Worm (Caenorhabditis elegans) whole organism, L1 larva: Measurements from ENCODE around the gene T26E4.4.

Experiments
- C04F5.9 ChIP-seq: sonication (generic microtip); optimal IDR thresholded peaks from 2 replicates; lab custom pipeline; 2016; ENCODE audit warnings: missing genetic modification characterization, missing compliant biosample characterization
- C34B4.2 ChIP-seq: sonication (generic microtip); optimal IDR thresholded peaks from 2 replicates; lab custom pipeline; 2017; ENCODE audit warnings: mild to moderate bottlenecking, missing genetic modification characterization, missing compliant biosample characterization
- Y116A8C.19 ChIP-seq: sonication (generic microtip); optimal IDR thresholded peaks from 2 replicates; lab custom pipeline; 2016; ENCODE audit warnings: missing compliant biosample characterization, missing genetic modification characterization, borderline replicate concordance
- alr-1 ChIP-seq: fragments of 200-800 bp; sonication (Bioruptor generic); optimal IDR thresholded peaks from 2 replicates; lab custom pipeline; 2018; ENCODE audit warnings: borderline replicate concordance, mild to moderate bottlenecking, missing genetic modification characterization, missing compliant biosample characterization
- aly-2 ChIP-seq: fragments of 150-350 bp; optimal IDR thresholded peaks from 2 replicates; lab custom pipeline; 2014; ENCODE audit warnings: missing biosample characterization, missing genetic modification characterization
- blmp-1 ChIP-seq: fragments of 150-350 bp; optimal IDR thresholded peaks from 2 replicates; lab custom pipeline; 2014; ENCODE audit warnings: missing biosample characterization, missing genetic modification characterization
- ceh-8 ChIP-seq: fragments of 200-800 bp; sonication (Bioruptor generic); optimal IDR thresholded peaks from 2 replicates; lab custom pipeline; 2018; ENCODE audit warnings: mild to moderate bottlenecking, missing genetic modification characterization, moderate library complexity, missing compliant biosample characterization
- ceh-82 ChIP-seq, 3 experiments: fragments of 150-350 bp in 1 of 3; sonication (generic microtip) in 2 of 3; optimal IDR thresholded peaks; 2 replicates each; lab custom pipeline; 2014 to 2017; ENCODE audit warnings: missing biosample characterization in 3 of 3, missing genetic modification characterization in 3 of 3
- ceh-88 ChIP-seq: fragments of 200-800 bp; sonication (Bioruptor generic); IDR thresholded peaks from 2 replicates; pipeline ENCODE4 v1.3.6; 2022; ENCODE audit warnings: missing genetic modification characterization, missing compliant biosample characterization
- ces-1 ChIP-seq: fragments of 150-350 bp; optimal IDR thresholded peaks from 2 replicates; lab custom pipeline; 2014; ENCODE audit warnings: missing biosample characterization, missing genetic modification reagents, missing genetic modification characterization
- dpl-1 ChIP-seq, 3 experiments: fragments of 150-350 bp in 2 of 3; sonication (generic microtip) in 1 of 3; optimal IDR thresholded peaks; 2 replicates each; lab custom pipeline; 2014 to 2017; ENCODE audit warnings: missing biosample characterization in 3 of 3, missing genetic modification characterization in 3 of 3, missing genetic modification reagents in 3 of 3
- dsc-1 ChIP-seq: sonication (generic microtip); optimal IDR thresholded peaks from 2 replicates; lab custom pipeline; 2016; ENCODE audit warnings: mild to moderate bottlenecking, missing genetic modification characterization, missing compliant biosample characterization
- efl-3 ChIP-seq: fragments of 200-800 bp; sonication (Bioruptor generic); optimal IDR thresholded peaks from 2 replicates; lab custom pipeline; 2018; ENCODE audit warnings: mild to moderate bottlenecking, missing genetic modification characterization, missing compliant biosample characterization
- egl-13 ChIP-seq: sonication (generic microtip); optimal IDR thresholded peaks from 2 replicates; lab custom pipeline; 2016; ENCODE audit warnings: missing genotype, missing genetic modification reagents, missing genetic modification characterization, missing compliant biosample characterization
- egl-27 ChIP-seq, 2 experiments: fragments of 150-350 bp in 1 of 2; sonication (generic microtip); optimal IDR thresholded peaks; 3 replicates each; lab custom pipeline; 2017 to 2018; ENCODE audit warnings: missing biosample characterization in 2 of 2, missing genetic modification characterization in 2 of 2, missing genetic modification reagents in 2 of 2
- elt-2 ChIP-seq: sonication (generic microtip); optimal IDR thresholded peaks from 2 replicates; lab custom pipeline; 2016; ENCODE audit warnings: missing genetic modification characterization, mild to moderate bottlenecking, inconsistent platforms, missing compliant biosample characterization, missing genetic modification reagents
- ets-5 ChIP-seq: fragments of 200-800 bp; sonication (Bioruptor generic); IDR thresholded peaks from 2 replicates; pipeline ENCODE4 v1.3.6; 2022; ENCODE audit warnings: missing genetic modification characterization, missing compliant biosample characterization
- fkh-10 ChIP-seq: sonication (generic microtip); optimal IDR thresholded peaks from 2 replicates; lab custom pipeline; 2017; ENCODE audit warnings: missing biosample characterization, missing genetic modification reagents, missing genetic modification characterization
- hlh-4 ChIP-seq: sonication (generic microtip); optimal IDR thresholded peaks from 2 replicates; lab custom pipeline; 2016; ENCODE audit warnings: mild to moderate bottlenecking, missing genetic modification characterization, missing compliant biosample characterization
- irx-1 ChIP-seq: sonication (generic microtip); optimal IDR thresholded peaks from 2 replicates; lab custom pipeline; 2016; ENCODE audit warnings: missing genetic modification characterization, missing compliant biosample characterization
- isw-1 ChIP-seq: fragments of 200-800 bp; sonication (Bioruptor generic); IDR thresholded peaks from 2 replicates; pipeline ENCODE4 v1.3.6; 2022; ENCODE audit warnings: missing genetic modification characterization, missing compliant biosample characterization
- jun-1 ChIP-seq: fragments of 150-350 bp; optimal IDR thresholded peaks from 2 replicates; lab custom pipeline; 2014; ENCODE audit warnings: missing biosample characterization, missing genetic modification reagents, missing genetic modification characterization
- lin-13 ChIP-seq: fragments of 150-350 bp; optimal IDR thresholded peaks from 2 replicates; lab custom pipeline; 2014; ENCODE audit warnings: missing biosample characterization, missing genetic modification reagents, missing genetic modification characterization
- lin-14 ChIP-seq: fragments of 200-800 bp; sonication (Bioruptor generic); optimal IDR thresholded peaks from 2 replicates; lab custom pipeline; 2018; ENCODE audit warnings: mild to moderate bottlenecking, missing genetic modification characterization, moderate library complexity, missing compliant biosample characterization
- lin-35 ChIP-seq, 2 experiments: fragments of 150-350 bp; optimal IDR thresholded peaks; 2 replicates each; lab custom pipeline; 2014; ENCODE audit warnings: missing biosample characterization in 2 of 2, missing genetic modification characterization in 2 of 2, missing genetic modification reagents in 2 of 2
- lin-39 ChIP-seq: fragments of 150-350 bp; optimal IDR thresholded peaks from 2 replicates; lab custom pipeline; 2014; ENCODE audit warnings: missing biosample characterization, missing genetic modification reagents, missing genetic modification characterization
- lsy-2 ChIP-seq, 2 experiments: fragments of 150-350 bp; optimal IDR thresholded peaks; 2 replicates each; lab custom pipeline; 2014; ENCODE audit warnings: missing biosample characterization in 2 of 2, missing genetic modification characterization in 2 of 2
- mab-9 ChIP-seq: fragments of 200-800 bp; sonication (Bioruptor generic); IDR thresholded peaks from 2 replicates; pipeline ENCODE4 v1.3.6; 2022; ENCODE audit warnings: missing genetic modification reagents, missing genetic modification characterization, missing compliant biosample characterization
- mef-2 ChIP-seq: fragments of 150-350 bp; optimal IDR thresholded peaks from 2 replicates; lab custom pipeline; 2014; ENCODE audit warnings: missing biosample characterization, missing genetic modification characterization
- mep-1 ChIP-seq: fragments of 150-350 bp; optimal IDR thresholded peaks from 2 replicates; lab custom pipeline; 2014; ENCODE audit warnings: missing biosample characterization, missing genetic modification characterization
- nhr-11 ChIP-seq: fragments of 150-350 bp; optimal IDR thresholded peaks from 2 replicates; lab custom pipeline; 2014; ENCODE audit warnings: missing biosample characterization, missing genetic modification characterization
- nhr-12 ChIP-seq: sonication (generic microtip); optimal IDR thresholded peaks from 2 replicates; lab custom pipeline; 2017; ENCODE audit warnings: missing biosample characterization, missing genetic modification characterization
- nhr-19 ChIP-seq: fragments of 200-800 bp; sonication (Bioruptor generic); conservative IDR thresholded peaks from 2 replicates; pipeline ENCODE4 v1.3.6; 2022; ENCODE audit warnings: missing genetic modification characterization, missing compliant biosample characterization
- nhr-28 ChIP-seq: fragments of 150-350 bp; optimal IDR thresholded peaks from 2 replicates; lab custom pipeline; 2014; ENCODE audit warnings: missing biosample characterization, missing genetic modification characterization
- nhr-71 ChIP-seq: sonication (generic microtip); optimal IDR thresholded peaks from 2 replicates; lab custom pipeline; 2016; ENCODE audit warnings: mild to moderate bottlenecking, missing genetic modification characterization, moderate library complexity, missing compliant biosample characterization
- nhr-76 ChIP-seq: sonication (generic microtip); optimal IDR thresholded peaks from 2 replicates; lab custom pipeline; 2017; ENCODE audit warnings: missing biosample characterization, missing genetic modification characterization
- nhr-85 ChIP-seq: sonication (generic microtip); peaks from one replicate; lab custom pipeline; 2016; ENCODE audit warnings: missing genetic modification characterization, inconsistent platforms, missing compliant biosample characterization
- nhr-90 ChIP-seq: sonication (generic microtip); optimal IDR thresholded peaks from 2 replicates; lab custom pipeline; 2016; ENCODE audit warnings: mild to moderate bottlenecking, missing genetic modification characterization, missing compliant biosample characterization; ENCODE audit not compliant: poor library complexity
- rnt-1 ChIP-seq: sonication (generic microtip); optimal IDR thresholded peaks from 2 replicates; lab custom pipeline; 2016; ENCODE audit warnings: mild to moderate bottlenecking, missing genetic modification characterization, moderate library complexity, missing compliant biosample characterization
- skn-1 ChIP-seq: fragments of 150-350 bp; optimal IDR thresholded peaks from 2 replicates; lab custom pipeline; 2014; ENCODE audit warnings: missing biosample characterization, missing genetic modification characterization
- sptf-1 ChIP-seq: fragments of 150-350 bp; optimal IDR thresholded peaks from 2 replicates; lab custom pipeline; 2014; ENCODE audit warnings: missing biosample characterization, missing genetic modification characterization
- tbx-2 ChIP-seq: sonication (generic microtip); optimal IDR thresholded peaks from 2 replicates; lab custom pipeline; 2016; ENCODE audit warnings: missing genetic modification characterization, missing compliant biosample characterization
- unc-130 ChIP-seq: fragments of 150-350 bp; optimal IDR thresholded peaks from 2 replicates; lab custom pipeline; 2017; ENCODE audit warnings: missing biosample characterization, missing genetic modification characterization, inconsistent platforms
- unc-86 ChIP-seq: sonication (generic microtip); optimal IDR thresholded peaks from 2 replicates; lab custom pipeline; 2016; ENCODE audit warnings: missing genetic modification characterization, missing compliant biosample characterization
- unc-98 ChIP-seq: fragments of 200-800 bp; sonication (Bioruptor generic); IDR thresholded peaks from 2 replicates; pipeline ENCODE4 v1.3.6; 2022; ENCODE audit warnings: missing genetic modification characterization, missing compliant biosample characterization
- vab-15 ChIP-seq: sonication (generic microtip); optimal IDR thresholded peaks from 2 replicates; lab custom pipeline; 2017; ENCODE audit warnings: missing genotype, mild to moderate bottlenecking, missing genetic modification characterization, missing compliant biosample characterization
- xbp-1 ChIP-seq: sonication (generic microtip); optimal IDR thresholded peaks from 2 replicates; lab custom pipeline; 2016; ENCODE audit warnings: missing genetic modification characterization, missing compliant biosample characterization
- zag-1 ChIP-seq: fragments of 150-350 bp; optimal IDR thresholded peaks from 2 replicates; lab custom pipeline; 2014; ENCODE audit warnings: missing biosample characterization, missing genetic modification characterization
- zip-4 ChIP-seq: fragments of 200-800 bp; sonication (Bioruptor generic); optimal IDR thresholded peaks from 2 replicates; lab custom pipeline; 2018; ENCODE audit warnings: mild to moderate bottlenecking, missing genetic modification characterization, moderate library complexity, missing compliant biosample characterization
- ztf-4 ChIP-seq: fragments of 150-350 bp; optimal IDR thresholded peaks from 2 replicates; lab custom pipeline; 2014; ENCODE audit warnings: missing biosample characterization, missing genetic modification characterization

The T26E4.4 gene

ce11 chrV:15767385-15767784, 24.9 kb downstream of the T26E4.4 start:
- TF ChIP-seq nhr-19 (GFP tag; lab: Robert Waterston, UW), result peak; percentile 17; the same call in 1 of the 2 replicates

- peak; percentile 75 for TF ChIP-seq fkh-10 (GFP tag; lab: Kevin White, UChicago)
- TF ChIP-seq nhr-11 (tag; lab: Kevin White, UChicago), result peak; percentile 90
- peak; percentile 96 for TF ChIP-seq nhr-71 (tag; lab: Kevin White, UChicago)
- peak; percentile 92 for TF ChIP-seq unc-86 (tag; lab: Kevin White, UChicago)
- peak; percentile 92 for TF ChIP-seq egl-13 (tag; lab: Kevin White, UChicago)
- peak; percentile 60 for TF ChIP-seq efl-3
- no peak for TF ChIP-seq hlh-4 (tag; lab: Kevin White, UChicago)
- no peak for TF ChIP-seq sptf-1 (tag; lab: Kevin White, UChicago)
- peak; percentile 98 for TF ChIP-seq mep-1
- TF ChIP-seq nhr-76 (tag; lab: Kevin White, UChicago), result no peak
- peak; percentile 97 for TF ChIP-seq rnt-1 (tag; lab: Kevin White, UChicago)
- TF ChIP-seq blmp-1 (tag; lab: Kevin White, UChicago), result peak; percentile 79
- TF ChIP-seq zip-4 (GFP tag; lab: Kevin White, UChicago), result peak; percentile 85
- no peak for TF ChIP-seq vab-15 (tag; lab: Kevin White, UChicago)
- TF ChIP-seq dpl-1 (GFP tag; optimal IDR thresholded peaks at IDR 0.05; lab: Kevin White, UChicago), result peak; percentile 99
- TF ChIP-seq lin-35 (GFP tag; optimal IDR thresholded peaks at IDR 0.05; lab: Kevin White, UChicago), result peak; percentile 99
- peak; percentile 58 for TF ChIP-seq zag-1 (tag; lab: Kevin White, UChicago)
- TF ChIP-seq unc-130 (tag; lab: Kevin White, UChicago), result peak; percentile 90
- TF ChIP-seq C04F5.9 (tag; lab: Kevin White, UChicago), result peak; percentile 66
- peak; percentile 82 for TF ChIP-seq jun-1 (tag; lab: Kevin White, UChicago)
- peak; percentile 98 for TF ChIP-seq nhr-85 (tag; lab: Kevin White, UChicago)
- TF ChIP-seq unc-98 (GFP tag; lab: Robert Waterston, UW), result no peak
- no peak for TF ChIP-seq ets-5 (GFP tag; lab: Robert Waterston, UW)
- peak; percentile 85 for TF ChIP-seq mab-9 (GFP tag; lab: Robert Waterston, UW)
- TF ChIP-seq irx-1 (tag; lab: Kevin White, UChicago), result peak; percentile 92
- TF ChIP-seq lin-14, result peak; percentile 95
- TF ChIP-seq ces-1, result no peak
- TF ChIP-seq egl-27 (tag; optimal IDR thresholded peaks at IDR 0.05; lab: Kevin White, UChicago), result peak; percentile 9 to 69
- TF ChIP-seq ceh-88, result peak; percentile 69; the same call in 1 of the 2 replicates
- peak; percentile 91 for TF ChIP-seq lin-13 (GFP tag; lab: Kevin White, UChicago)
- peak; percentile 94 for TF ChIP-seq lin-39 (tag; lab: Kevin White, UChicago)
- TF ChIP-seq tbx-2 (tag; lab: Kevin White, UChicago), result peak; percentile 94
- peak; percentile 95 for TF ChIP-seq nhr-19 (GFP tag; lab: Robert Waterston, UW)
- TF ChIP-seq aly-2, result peak; percentile 87
- peak; percentile 80 for TF ChIP-seq elt-2 (tag; lab: Kevin White, UChicago)
- peak; percentile 39 for TF ChIP-seq nhr-28 (tag; lab: Kevin White, UChicago)
- peak; percentile 86 for TF ChIP-seq ceh-8 (GFP tag; lab: Kevin White, UChicago)
- TF ChIP-seq dsc-1, result peak; percentile 97
- peak; percentile 95 for TF ChIP-seq xbp-1
- TF ChIP-seq isw-1 (GFP tag; lab: Robert Waterston, UW), result peak; percentile 91
- TF ChIP-seq lsy-2 (tag; optimal IDR thresholded peaks at IDR 0.05; lab: Kevin White, UChicago), result peak; percentile 94 to 95
- TF ChIP-seq ztf-4 (tag; lab: Kevin White, UChicago), result peak; percentile 70
- no peak for TF ChIP-seq alr-1 (tag; lab: Kevin White, UChicago)
- TF ChIP-seq mef-2 (tag; lab: Kevin White, UChicago), result peak; percentile 45
- no peak for TF ChIP-seq Y116A8C.19 (tag; lab: Kevin White, UChicago)
- TF ChIP-seq nhr-12 (tag; lab: Kevin White, UChicago), result no peak
- peak; percentile 91 for TF ChIP-seq skn-1 (tag; lab: Kevin White, UChicago)
- TF ChIP-seq C34B4.2 (tag; lab: Kevin White, UChicago), result peak; percentile 6
- peak; percentile 96 to 97 (median 97) for TF ChIP-seq ceh-82 (tag; optimal IDR thresholded peaks at IDR 0.05; lab: Kevin White, UChicago)
- peak; percentile 96 for TF ChIP-seq nhr-90
Observed at ce11 chrV:15766122-15766594, 26.2 kb downstream of the T26E4.4 start, which contains the start of the genes haf-3 and F57A10.2. haf-3 (minus strand) TSS chrV:15766172. F57A10.2 (plus strand) TSS chrV:15766575.
